Fruit fly (Drosophila melanogaster) whole organism, embryonic: ENCODE measurements around the gene Kaz-m1.
A peak's percentile ranks its signal among the peaks of the same experiment; 100 is the strongest.

Source experiments
- Ada2b ChIP-seq: fragments of 200-800 bp; sonication (Bioruptor generic); IDR thresholded peaks from 2 replicates; pipeline ENCODE4 v1.3.6; 2022; ENCODE audit warnings: missing biosample characterization, missing genetic modification characterization
- CG12299 ChIP-seq: fragments of 200-800 bp; sonication (Bioruptor generic); optimal IDR thresholded peaks from 2 replicates; lab custom pipeline; 2018; ENCODE audit warnings: missing biosample characterization, mild to moderate bottlenecking, missing genetic modification characterization
- CG12942 ChIP-seq: fragments of 200-800 bp; sonication (Bioruptor generic); optimal IDR thresholded peaks from 3 replicates; lab custom pipeline; 2016; ENCODE audit warnings: missing biosample characterization, missing genetic modification characterization
- CG13894 ChIP-seq: fragments of 200-800 bp; sonication (Bioruptor generic); optimal IDR thresholded peaks from 3 replicates; lab custom pipeline; 2018; ENCODE audit warnings: missing biosample characterization, mild to moderate bottlenecking, missing genetic modification characterization, moderate library complexity
- CG14441 ChIP-seq: fragments of 200-800 bp; sonication (Bioruptor generic); IDR thresholded peaks from 2 replicates; pipeline ENCODE4 v1.3.6; 2022; ENCODE audit warnings: missing biosample characterization, missing genetic modification characterization
- CG15269 ChIP-seq: fragments of 200-800 bp; sonication (Bioruptor generic); optimal IDR thresholded peaks from 2 replicates; lab custom pipeline; 2018; ENCODE audit warnings: missing biosample characterization, mild to moderate bottlenecking, missing genetic modification characterization, moderate library complexity
- CG17612 ChIP-seq: fragments of 200-800 bp; sonication (Bioruptor generic); IDR thresholded peaks from 2 replicates; pipeline ENCODE4 v1.3.6; 2022; ENCODE audit warnings: missing biosample characterization, missing genetic modification characterization
- CG18262 ChIP-seq: fragments of 200-800 bp; optimal IDR thresholded peaks from 3 replicates; lab custom pipeline; 2019; ENCODE audit warnings: missing biosample characterization, mild to moderate bottlenecking, missing genetic modification characterization, moderate library complexity
- CG18619 ChIP-seq: fragments of 200-800 bp; sonication (Bioruptor generic); optimal IDR thresholded peaks from 3 replicates; lab custom pipeline; 2017; ENCODE audit warnings: missing biosample characterization, mild to moderate bottlenecking, missing genetic modification characterization
- CG18764 ChIP-seq: fragments of 200-800 bp; sonication (Bioruptor generic); optimal IDR thresholded peaks from 3 replicates; lab custom pipeline; 2016; ENCODE audit warnings: missing biosample characterization, missing genetic modification characterization
- CG2678 ChIP-seq: fragments of 200-800 bp; sonication (Bioruptor generic); optimal IDR thresholded peaks from 3 replicates; lab custom pipeline; 2019; ENCODE audit warnings: missing biosample characterization, mild to moderate bottlenecking, missing genetic modification characterization, moderate library complexity
- CG2889 ChIP-seq: fragments of 200-800 bp; sonication (Bioruptor generic); IDR thresholded peaks from 3 replicates; pipeline ENCODE4 v1.3.6; 2022; ENCODE audit warnings: missing biosample characterization, missing genetic modification characterization
- CG30431 ChIP-seq: fragments of 200-800 bp; sonication (Bioruptor generic); optimal IDR thresholded peaks from 2 replicates; lab custom pipeline; 2017; ENCODE audit warnings: missing biosample characterization, missing genetic modification characterization
- CG31441 ChIP-seq: fragments of 200-800 bp; sonication (Bioruptor generic); IDR thresholded peaks from 2 replicates; pipeline ENCODE4 v1.3.6; 2022; ENCODE audit warnings: missing biosample characterization, missing genetic modification characterization
- CG34224 ChIP-seq: fragments of 200-800 bp; sonication (Bioruptor generic); IDR thresholded peaks from 3 replicates; pipeline ENCODE4 v1.3.6; 2022; ENCODE audit warnings: missing biosample characterization, missing genetic modification characterization; ENCODE audit not compliant: partially characterized antibody
- CG4617 ChIP-seq: fragments of 200-800 bp; sonication (Bioruptor generic); optimal IDR thresholded peaks from 3 replicates; lab custom pipeline; 2016; ENCODE audit warnings: missing biosample characterization, missing genetic modification characterization, borderline replicate concordance
- CG6654 ChIP-seq: fragments of 200-800 bp; sonication (Bioruptor generic); optimal IDR thresholded peaks from 2 replicates; lab custom pipeline; 2017; ENCODE audit warnings: missing biosample characterization, mild to moderate bottlenecking, missing genetic modification characterization
- CG8290 ChIP-seq, 3 experiments: fragments of 200-800 bp; sonication (Bioruptor generic); optimal IDR thresholded peaks; 2 replicates each; lab custom pipeline; 2016 to 2019; ENCODE audit warnings: missing biosample characterization in 3 of 3, missing genetic modification characterization in 3 of 3, mild to moderate bottlenecking in 2 of 3, moderate library complexity in 1 of 3
- CG9932 ChIP-seq: fragments of 200-800 bp; sonication (Bioruptor generic); IDR thresholded peaks from 2 replicates; pipeline ENCODE4 v1.3.6; 2022; ENCODE audit warnings: missing biosample characterization, missing genetic modification characterization
- Camta ChIP-seq: fragments of 200-800 bp; sonication (Bioruptor generic); optimal IDR thresholded peaks from 2 replicates; lab custom pipeline; 2016; ENCODE audit warnings: missing biosample characterization, missing genetic modification characterization
- CoRest ChIP-seq: fragments of 200-800 bp; sonication (Bioruptor generic); optimal IDR thresholded peaks from 3 replicates; lab custom pipeline; 2018; ENCODE audit warnings: missing biosample characterization, mild to moderate bottlenecking, missing genetic modification characterization, moderate library complexity
- D19A ChIP-seq: fragments of 200-800 bp; optimal IDR thresholded peaks from 3 replicates; lab custom pipeline; 2019; ENCODE audit warnings: missing biosample characterization, mild to moderate bottlenecking, missing genetic modification characterization, moderate library complexity
- Deaf1 ChIP-seq: fragments of 200-800 bp; optimal IDR thresholded peaks from 3 replicates; lab custom pipeline; 2019; ENCODE audit warnings: missing biosample characterization, mild to moderate bottlenecking, missing genetic modification characterization, moderate library complexity
- Dfd ChIP-seq, 2 experiments: fragments of >200 bp; optimal IDR thresholded peaks; 2 replicates each; lab custom pipeline; 2017; ENCODE audit warnings: missing biosample characterization in 2 of 2, missing genetic modification characterization in 2 of 2
- Doc3 ChIP-seq: fragments of 200-800 bp; sonication (Bioruptor generic); IDR thresholded peaks from 3 replicates; pipeline ENCODE4 v1.3.6; 2022; ENCODE audit warnings: missing biosample characterization, missing genetic modification characterization; ENCODE audit not compliant: partially characterized antibody
- HHEX ChIP-seq: fragments of 200-800 bp; sonication (Bioruptor generic); optimal IDR thresholded peaks from 3 replicates; lab custom pipeline; 2017; ENCODE audit warnings: missing biosample characterization, mild to moderate bottlenecking, missing genetic modification characterization, missing genetic modification reagents
- Hey ChIP-seq: fragments of 200-800 bp; sonication (Bioruptor generic); optimal IDR thresholded peaks from 3 replicates; lab custom pipeline; 2018; ENCODE audit warnings: missing biosample characterization, mild to moderate bottlenecking, missing genetic modification characterization
- Mrtf ChIP-seq: fragments of 200-800 bp; sonication (Bioruptor generic); IDR thresholded peaks from 3 replicates; pipeline ENCODE4 v1.3.6; 2022; ENCODE audit warnings: missing biosample characterization, missing genetic modification characterization
- Myb ChIP-seq: fragments of 200-800 bp; sonication (Bioruptor generic); optimal IDR thresholded peaks from 2 replicates; lab custom pipeline; 2016; ENCODE audit warnings: missing biosample characterization, missing genetic modification characterization
- NC2α ChIP-seq: fragments of 200-800 bp; sonication (Bioruptor generic); optimal IDR thresholded peaks from 2 replicates; lab custom pipeline; 2016; ENCODE audit warnings: missing biosample characterization, missing genetic modification characterization
- Nf-YB ChIP-seq: fragments of 200-800 bp; sonication (Bioruptor generic); optimal IDR thresholded peaks from 3 replicates; lab custom pipeline; 2019; ENCODE audit warnings: missing biosample characterization, mild to moderate bottlenecking, missing genetic modification characterization, moderate library complexity
- Ptx1 ChIP-seq: fragments of 200-800 bp; sonication (Bioruptor generic); IDR thresholded peaks from 2 replicates; pipeline ENCODE4 v1.3.6; 2022; ENCODE audit warnings: missing biosample characterization, missing genetic modification characterization
- Rx ChIP-seq: fragments of 200-800 bp; sonication (Bioruptor generic); IDR thresholded peaks from 2 replicates; pipeline ENCODE4 v1.3.6; 2022; ENCODE audit warnings: missing biosample characterization, missing genetic modification characterization
- Sox100B ChIP-seq: fragments of 200-800 bp; sonication (Bioruptor generic); optimal IDR thresholded peaks from 3 replicates; lab custom pipeline; 2018; ENCODE audit warnings: missing biosample characterization, mild to moderate bottlenecking, missing genetic modification characterization
- Spps ChIP-seq: fragments of 200-800 bp; sonication (Bioruptor generic); optimal IDR thresholded peaks from 2 replicates; lab custom pipeline; 2018; ENCODE audit warnings: missing biosample characterization, mild to moderate bottlenecking, missing genetic modification characterization
- Vsx1 ChIP-seq: fragments of 200-800 bp; sonication (Bioruptor generic); optimal IDR thresholded peaks from 2 replicates; lab custom pipeline; 2017; ENCODE audit warnings: missing biosample characterization, mild to moderate bottlenecking, missing genetic modification characterization, missing genetic modification reagents
- bab2 ChIP-seq: fragments of 200-800 bp; sonication (Bioruptor generic); optimal IDR thresholded peaks from 2 replicates; lab custom pipeline; 2016; ENCODE audit warnings: missing biosample characterization, missing genetic modification characterization
- br ChIP-seq: fragments of >200 bp; optimal IDR thresholded peaks from 2 replicates; lab custom pipeline; 2017
- cato ChIP-seq: fragments of 200-800 bp; sonication (Bioruptor generic); optimal IDR thresholded peaks from 2 replicates; lab custom pipeline; 2016; ENCODE audit warnings: missing biosample characterization, missing genetic modification characterization, borderline replicate concordance
- cwo ChIP-seq: fragments of 200-800 bp; sonication (Bioruptor generic); optimal IDR thresholded peaks from 3 replicates; lab custom pipeline; 2017; ENCODE audit warnings: missing biosample characterization, missing genetic modification characterization, mild to moderate bottlenecking, moderate library complexity, missing genetic modification reagents
- eyg ChIP-seq: fragments of 200-800 bp; sonication (Bioruptor generic); optimal IDR thresholded peaks from 3 replicates; lab custom pipeline; 2016; ENCODE audit warnings: missing biosample characterization, missing genetic modification characterization
- fd3F ChIP-seq: fragments of 200-800 bp; sonication (Bioruptor generic); optimal IDR thresholded peaks from 2 replicates; lab custom pipeline; 2018; ENCODE audit warnings: missing biosample characterization, mild to moderate bottlenecking, missing genetic modification characterization, moderate library complexity
- h ChIP-seq: fragments of >200 bp; optimal IDR thresholded peaks from 2 replicates; lab custom pipeline; 2017
- hth ChIP-seq: fragments of >200 bp; optimal IDR thresholded peaks from 2 replicates; lab custom pipeline; 2017; ENCODE audit warnings: inconsistent platforms
- peb ChIP-seq: fragments of 200-800 bp; sonication (Bioruptor generic); IDR thresholded peaks from 2 replicates; pipeline ENCODE4 v1.3.6; 2022; ENCODE audit warnings: missing biosample characterization, missing genetic modification characterization
- pita ChIP-seq: fragments of 200-800 bp; sonication (Bioruptor generic); optimal IDR thresholded peaks from 2 replicates; lab custom pipeline; 2017; ENCODE audit warnings: missing biosample characterization, mild to moderate bottlenecking, missing genetic modification characterization
- so ChIP-seq: fragments of 200-800 bp; sonication (Bioruptor generic); IDR thresholded peaks from 3 replicates; pipeline ENCODE4 v1.3.6; 2022; ENCODE audit warnings: missing biosample characterization, missing genetic modification characterization
- sug ChIP-seq: fragments of 200-800 bp; optimal IDR thresholded peaks from 2 replicates; lab custom pipeline; 2019; ENCODE audit warnings: missing biosample characterization, mild to moderate bottlenecking, missing genetic modification characterization, moderate library complexity
- wor ChIP-seq: fragments of 200-800 bp; sonication (Bioruptor generic); IDR thresholded peaks from 2 replicates; pipeline ENCODE4 v1.3.6; 2022; ENCODE audit warnings: missing biosample characterization, missing genetic modification characterization

Kaz-m1 gene

DNA sequence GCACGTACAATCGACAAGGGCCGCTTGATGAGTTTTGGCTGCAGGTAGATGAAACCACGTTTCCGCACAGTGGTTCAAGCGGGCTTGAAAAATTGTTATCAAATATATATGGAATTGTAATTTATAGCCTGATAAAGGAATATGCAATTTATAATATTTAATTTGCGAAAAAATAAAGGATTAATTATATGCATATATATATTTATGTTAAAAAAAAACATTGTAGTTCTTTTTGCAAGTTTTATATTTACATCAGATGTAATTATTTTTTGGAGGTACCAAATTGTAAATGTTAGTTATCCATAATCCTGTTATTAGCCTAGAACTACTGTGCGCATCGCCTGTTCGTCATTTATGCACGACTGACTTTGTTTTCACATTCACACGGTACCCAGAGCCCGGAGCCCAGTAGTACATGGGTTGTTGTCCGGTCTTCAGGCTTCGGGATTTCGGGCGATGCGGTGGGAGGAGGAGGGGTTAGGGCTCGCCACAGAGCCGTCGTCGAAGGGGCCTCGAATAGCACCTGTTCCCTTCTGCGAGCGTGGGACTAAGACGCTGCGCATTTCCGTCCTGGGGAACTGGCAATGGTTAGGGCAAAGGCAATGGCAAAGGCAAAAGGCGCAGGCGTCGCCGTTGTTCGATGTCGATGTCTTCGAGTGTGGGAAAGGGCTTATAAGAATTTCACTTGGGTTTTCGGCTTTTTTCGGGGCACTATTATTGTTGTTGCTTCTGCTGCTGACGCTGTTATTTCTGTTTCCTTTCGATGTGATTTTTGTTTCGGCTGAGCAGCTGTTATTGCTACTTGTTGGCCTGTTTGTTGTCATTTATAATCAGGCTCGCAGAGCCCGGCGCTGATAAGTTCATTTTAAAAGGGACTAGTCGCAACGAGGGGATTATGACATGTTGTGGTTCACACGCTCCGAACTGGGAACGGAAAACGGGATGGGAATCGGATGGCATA is 3.5 kb downstream of the Kaz-m1 start (continued):
- TF ChIP-seq CoRest (tag; lab: Kevin White, UChicago) (peak; percentile 92), Mrtf (GFP tag; lab: Robert Waterston, UW) (0 out of 3 replicates have a peak, but pooled peaks have one; percentile 3), CG8290 (GFP tag; optimal IDR thresholded peaks at IDR 0.05; lab: Kevin White, UChicago) (peak; percentile 70), CG8290 (tag; optimal IDR thresholded peaks at IDR 0.05; lab: Kevin White, UChicago) (peak in 1 of 2 experiments; percentile 77), Camta (no peak), CG18764 (GFP tag; lab: Kevin White, UChicago) (peak; percentile 35), CG14441 (GFP tag; lab: Robert Waterston, UW) (peak; percentile 52), Sox100B (GFP tag; lab: Kevin White, UChicago) (peak; percentile 92), fd3F (GFP tag; lab: Kevin White, UChicago) (peak; percentile 1), Myb (GFP tag; lab: Kevin White, UChicago) (no peak), peb (GFP tag; lab: Robert Waterston, UW) (peak; percentile 43; the same call in 1 of the 2 replicates), CG15269 (peak; percentile 75), CG4617 (GFP tag; lab: Kevin White, UChicago) (peak; percentile 62), CG2678 (tag; lab: Kevin White, UChicago) (peak; percentile 87), eyg (GFP tag; lab: Kevin White, UChicago) (no peak), Doc3 (GFP tag; lab: Robert Waterston, UW) (no peak), Rx (GFP tag; lab: Robert Waterston, UW) (no peak; the same call in 1 of the 2 replicates), CG12299 (tag; lab: Kevin White, UChicago) (peak; percentile 61), Spps (tag; lab: Kevin White, UChicago) (peak; percentile 91), HHEX (GFP tag; lab: Kevin White, UChicago) (peak; percentile 59), Ada2b (peak; percentile 44), br (lab: Kevin White, UChicago) (no peak), CG13894 (tag; lab: Kevin White, UChicago) (no peak), CG18619 (GFP tag; lab: Kevin White, UChicago) (peak; percentile 73), cwo (GFP tag; lab: Kevin White, UChicago) (peak; percentile 24), CG6654 (GFP tag; lab: Kevin White, UChicago) (peak; percentile 35), pita (GFP tag; lab: Kevin White, UChicago) (no peak), CG18262 (tag; lab: Kevin White, UChicago) (peak; percentile 98), hth (no peak), CG17612 (GFP tag; lab: Robert Waterston, UW) (no peak), CG31441 (peak; percentile 96), CG9932 (GFP tag; lab: Robert Waterston, UW) (no peak), Vsx1 (GFP tag; lab: Kevin White, UChicago) (peak; percentile 77), CG34224 (GFP tag; lab: Robert Waterston, UW) (no peak), so (GFP tag; lab: Robert Waterston, UW) (peak; percentile 71; the same call in 2 of the 3 replicates), Dfd (GFP tag; optimal IDR thresholded peaks at IDR 0.05; lab: Kevin White, UChicago) (no peak), Hey (tag; lab: Kevin White, UChicago) (no peak), sug (tag; lab: Kevin White, UChicago) (no peak), h (lab: Kevin White, UChicago) (peak; percentile 38), bab2 (GFP tag; lab: Kevin White, UChicago) (peak; percentile 16), CG30431 (GFP tag; lab: Kevin White, UChicago) (peak; percentile 83), CG12942 (GFP tag; lab: Kevin White, UChicago) (peak; percentile 47), CG2889 (no peak), wor (GFP tag; lab: Robert Waterston, UW) (peak; percentile 43; the same call in 1 of the 2 replicates), D19A (tag; lab: Kevin White, UChicago) (peak; percentile 88), cato (GFP tag; lab: Kevin White, UChicago) (peak; percentile 75), Nf-YB (GFP tag; lab: Kevin White, UChicago) (peak; percentile 78), NC2α (GFP tag; lab: Kevin White, UChicago) (no peak), Deaf1 (tag; lab: Kevin White, UChicago) (no peak), Ptx1 (GFP tag; lab: Robert Waterston, UW) (peak; percentile 73)
